Worm (Caenorhabditis elegans) whole organism, L2 larva: Measurements from ENCODE around the gene inf-1.

Source experiments
- C34F6.9 ChIP-seq: fragments of 150-350 bp; optimal IDR thresholded peaks from 2 replicates; lab custom pipeline; 2014; ENCODE audit warnings: missing biosample characterization, missing genetic modification characterization
- R02D3.7 ChIP-seq: fragments of 150-350 bp; optimal IDR thresholded peaks from 2 replicates; lab custom pipeline; 2014; ENCODE audit warnings: missing biosample characterization, missing genetic modification characterization
- Y55F3AM.14 ChIP-seq: fragments of 200-800 bp; sonication (Bioruptor generic); optimal IDR thresholded peaks from 2 replicates; lab custom pipeline; 2018; ENCODE audit warnings: mild to moderate bottlenecking, missing genetic modification characterization, missing compliant biosample characterization
- alr-1 ChIP-seq: fragments of 150-350 bp; optimal IDR thresholded peaks from 2 replicates; lab custom pipeline; 2014; ENCODE audit warnings: missing biosample characterization, missing genetic modification characterization
- aly-2 ChIP-seq: fragments of 150-350 bp; optimal IDR thresholded peaks from 2 replicates; lab custom pipeline; 2014; ENCODE audit warnings: missing biosample characterization, missing genetic modification characterization
- ama-1 ChIP-seq: fragments of 150-350 bp; optimal IDR thresholded peaks from 2 replicates; lab custom pipeline; 2018; ENCODE audit warnings: inconsistent platforms
- blmp-1 ChIP-seq: sonication (generic microtip); optimal IDR thresholded peaks from 2 replicates; lab custom pipeline; 2017; ENCODE audit warnings: missing genetic modification characterization, mild to moderate bottlenecking, missing compliant biosample characterization, antibody characterized with exemption, moderate library complexity; ENCODE audit not compliant: insufficient read depth
- crh-2 ChIP-seq: sonication (generic microtip); optimal IDR thresholded peaks from 2 replicates; lab custom pipeline; 2017; ENCODE audit warnings: missing biosample characterization, missing genetic modification characterization
- dmd-4 ChIP-seq: sonication (generic microtip); optimal IDR thresholded peaks from 2 replicates; lab custom pipeline; 2017; ENCODE audit warnings: missing biosample characterization, missing genetic modification characterization
- egl-27 ChIP-seq: sonication (generic microtip); optimal IDR thresholded peaks from 3 replicates; lab custom pipeline; 2017; ENCODE audit warnings: missing biosample characterization, missing genetic modification reagents, missing genetic modification characterization
- elt-3 ChIP-seq: sonication (generic microtip); optimal IDR thresholded peaks from 2 replicates; lab custom pipeline; 2017; ENCODE audit warnings: missing biosample characterization, missing genetic modification characterization
- gmeb-1 ChIP-seq: fragments of 150-350 bp; optimal IDR thresholded peaks from 2 replicates; lab custom pipeline; 2014; ENCODE audit warnings: missing biosample characterization, missing genetic modification characterization
- lin-11 ChIP-seq: fragments of 150-350 bp; sonication (generic microtip); optimal IDR thresholded peaks from 2 replicates; lab custom pipeline; 2014; ENCODE audit warnings: missing biosample characterization, missing genetic modification characterization, inconsistent platforms, mixed read lengths
- lin-13 ChIP-seq: fragments of 150-350 bp; optimal IDR thresholded peaks from 2 replicates; lab custom pipeline; 2014; ENCODE audit warnings: missing biosample characterization, missing genetic modification reagents, missing genetic modification characterization
- lin-39 ChIP-seq: fragments of 150-350 bp; optimal IDR thresholded peaks from 2 replicates; lab custom pipeline; 2014; ENCODE audit warnings: missing biosample characterization, missing genetic modification reagents, missing genetic modification characterization
- lsy-2 ChIP-seq, 2 experiments: fragments of 150-350 bp in 1 of 2; sonication (generic microtip) in 1 of 2; optimal IDR thresholded peaks; 2 replicates each; lab custom pipeline; 2014 to 2017; ENCODE audit warnings: missing biosample characterization in 2 of 2, missing genetic modification characterization in 2 of 2
- mab-5 ChIP-seq: fragments of 150-350 bp; optimal IDR thresholded peaks from 2 replicates; lab custom pipeline; 2014; ENCODE audit warnings: missing biosample characterization, missing genetic modification characterization
- mbf-1 ChIP-seq: sonication (generic microtip); optimal IDR thresholded peaks from 2 replicates; lab custom pipeline; 2017; ENCODE audit warnings: missing biosample characterization, missing genetic modification characterization
- nhr-10 ChIP-seq: sonication (generic microtip); optimal IDR thresholded peaks from 2 replicates; lab custom pipeline; 2017; ENCODE audit warnings: missing biosample characterization, missing genetic modification characterization
- nhr-11 ChIP-seq: fragments of 150-350 bp; optimal IDR thresholded peaks from 2 replicates; lab custom pipeline; 2014; ENCODE audit warnings: missing biosample characterization, missing genetic modification characterization
- nhr-12 ChIP-seq: fragments of 150-350 bp; optimal IDR thresholded peaks from 2 replicates; lab custom pipeline; 2014; ENCODE audit warnings: missing biosample characterization, missing genetic modification characterization
- nhr-129 ChIP-seq: fragments of 150-350 bp; optimal IDR thresholded peaks from 2 replicates; lab custom pipeline; 2014; ENCODE audit warnings: missing biosample characterization, missing genetic modification characterization
- nhr-21 ChIP-seq: fragments of 150-350 bp; optimal IDR thresholded peaks from 2 replicates; lab custom pipeline; 2014; ENCODE audit warnings: missing biosample characterization, missing genetic modification characterization
- nhr-23 ChIP-seq: fragments of 150-350 bp; optimal IDR thresholded peaks from 2 replicates; lab custom pipeline; 2014; ENCODE audit warnings: missing biosample characterization, missing genetic modification reagents, missing genetic modification characterization
- nhr-237 ChIP-seq: fragments of 150-350 bp; optimal IDR thresholded peaks from 2 replicates; lab custom pipeline; 2014; ENCODE audit warnings: missing biosample characterization, missing genetic modification characterization
- nhr-6 ChIP-seq: fragments of 150-350 bp; optimal IDR thresholded peaks from 2 replicates; lab custom pipeline; 2014; ENCODE audit warnings: missing biosample characterization, missing genetic modification characterization
- nhr-77 ChIP-seq: fragments of 150-350 bp; optimal IDR thresholded peaks from 2 replicates; lab custom pipeline; 2014; ENCODE audit warnings: missing biosample characterization, missing genetic modification characterization
- peb-1 ChIP-seq: fragments of 150-350 bp; optimal IDR thresholded peaks from 2 replicates; lab custom pipeline; 2014; ENCODE audit warnings: missing biosample characterization, missing genetic modification characterization
- sem-4 ChIP-seq: fragments of 150-350 bp; optimal IDR thresholded peaks from 2 replicates; lab custom pipeline; 2014; ENCODE audit warnings: missing biosample characterization, missing genetic modification reagents, missing genetic modification characterization
- sma-9 ChIP-seq, 2 experiments: fragments of 150-350 bp in 1 of 2; sonication (generic microtip) in 1 of 2; optimal IDR thresholded peaks; 2 replicates each; lab custom pipeline; 2014 to 2016; ENCODE audit warnings: missing genetic modification characterization in 2 of 2, mild to moderate bottlenecking in 1 of 2, missing biosample characterization in 1 of 2, missing compliant biosample characterization in 1 of 2, missing genetic modification reagents in 1 of 2, moderate library complexity in 1 of 2
- unc-55 ChIP-seq: fragments of 150-350 bp; sonication (generic microtip); optimal IDR thresholded peaks from 3 replicates; lab custom pipeline; 2014; ENCODE audit warnings: missing biosample characterization, missing genetic modification reagents, missing genetic modification characterization
- unc-62 ChIP-seq: fragments of 150-350 bp; optimal IDR thresholded peaks from 2 replicates; lab custom pipeline; 2014; ENCODE audit warnings: missing biosample characterization, missing genetic modification reagents, missing genetic modification characterization
- zag-1 ChIP-seq: fragments of 150-350 bp; optimal IDR thresholded peaks from 2 replicates; lab custom pipeline; 2014; ENCODE audit warnings: missing biosample characterization, missing genetic modification characterization
- ztf-1 ChIP-seq: fragments of 200-800 bp; sonication (Bioruptor generic); conservative IDR thresholded peaks from 2 replicates; pipeline ENCODE4 v1.3.6; 2022; ENCODE audit warnings: missing genetic modification characterization, missing compliant biosample characterization
- ztf-11 ChIP-seq: sonication (generic microtip); optimal IDR thresholded peaks from 2 replicates; lab custom pipeline; 2017; ENCODE audit warnings: missing biosample characterization, missing genetic modification characterization
- ztf-4 ChIP-seq: fragments of 150-350 bp; optimal IDR thresholded peaks from 2 replicates; lab custom pipeline; 2014; ENCODE audit warnings: missing biosample characterization, missing genetic modification characterization

Gene inf-1

ce11 chrIII:6951435-6951834 lies 21.5 kb downstream of the inf-1 start:
- TF ChIP-seq nhr-77 (tag; lab: Kevin White, UChicago) (no peak), Y55F3AM.14 (GFP tag; lab: Kevin White, UChicago) (no peak), ztf-4 (no peak), elt-3 (tag; lab: Kevin White, UChicago) (no peak), nhr-10 (tag; lab: Kevin White, UChicago) (no peak), lsy-2 (tag; optimal IDR thresholded peaks at IDR 0.05; lab: Kevin White, UChicago) (peak in 1 of 2 experiments; percentile 41), aly-2 (tag; lab: Kevin White, UChicago) (no peak), unc-62 (GFP tag; lab: Kevin White, UChicago) (no peak), mab-5 (no peak), nhr-23 (tag; lab: Kevin White, UChicago) (no peak), mbf-1 (tag; lab: Kevin White, UChicago) (no peak), nhr-129 (tag; lab: Kevin White, UChicago) (no peak), peb-1 (tag; lab: Kevin White, UChicago) (no peak), lin-39 (no peak), blmp-1 (peak; percentile 43), ztf-1 (GFP tag; lab: Robert Waterston, UW) (no peak), C34F6.9 (tag; lab: Kevin White, UChicago) (peak; percentile 59), sem-4 (no peak), lin-11 (tag; lab: Kevin White, UChicago) (no peak), ztf-11 (tag; lab: Kevin White, UChicago) (no peak), unc-55 (peak; percentile 32), crh-2 (no peak)
- TF ChIP-seq, all 48 proteins: peak for 4

ce11 chrIII:6953373-6953772 lies 23.4 kb downstream of the inf-1 start:
- TF ChIP-seq crh-2, result no peak
- TF ChIP-seq nhr-12, result no peak
- TF ChIP-seq nhr-10 (tag; lab: Kevin White, UChicago), result no peak
- TF ChIP-seq alr-1, result no peak

- TF ChIP-seq lsy-2 (tag; optimal IDR thresholded peaks at IDR 0.05; lab: Kevin White, UChicago) (no peak), nhr-6 (tag; lab: Kevin White, UChicago) (no peak), lin-39 (no peak), dmd-4 (no peak), sma-9 (GFP tag; optimal IDR thresholded peaks at IDR 0.05; lab: Kevin White, UChicago) (no peak), sma-9 (tag; optimal IDR thresholded peaks at IDR 0.05; lab: Kevin White, UChicago) (no peak), sem-4 (no peak), nhr-10 (tag; lab: Kevin White, UChicago) (no peak), zag-1 (no peak), R02D3.7 (tag; lab: Kevin White, UChicago) (no peak), lin-13 (no peak), nhr-21 (tag; lab: Kevin White, UChicago) (no peak)
- TF ChIP-seq, all 48 proteins: peak for 0
Measured at ce11 chrIII:6953978-6954377, 24.0 kb downstream of the inf-1 start.

DNA sequence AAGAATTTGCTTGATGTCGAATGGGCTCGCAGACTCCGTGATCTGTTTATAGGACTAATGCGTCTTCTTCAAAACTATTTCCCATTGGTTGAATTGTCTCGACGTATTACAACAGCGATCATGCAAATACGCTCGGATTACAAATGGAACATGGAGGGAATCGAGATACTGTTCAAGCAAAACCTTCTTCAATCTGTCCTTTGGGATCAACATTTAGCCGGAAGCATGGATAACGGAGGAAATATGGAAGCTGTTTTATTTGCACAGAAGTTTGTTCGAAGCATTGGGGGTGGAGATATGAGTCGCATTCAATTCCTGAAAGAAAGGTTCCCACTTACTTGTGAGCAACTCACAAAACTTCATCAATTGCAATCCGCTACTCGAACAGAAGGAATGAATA lies 25.8 kb downstream of the inf-1 start:
- TF ChIP-seq Y55F3AM.14 (GFP tag; lab: Kevin White, UChicago) (no peak), nhr-11 (tag; lab: Kevin White, UChicago) (no peak), ama-1 (lab: Kevin White, UChicago) (no peak), C34F6.9 (tag; lab: Kevin White, UChicago) (no peak), ztf-1 (GFP tag; lab: Robert Waterston, UW) (no peak), gmeb-1 (tag; lab: Kevin White, UChicago) (no peak), lin-11 (tag; lab: Kevin White, UChicago) (no peak), nhr-129 (tag; lab: Kevin White, UChicago) (no peak), egl-27 (tag; lab: Kevin White, UChicago) (no peak), nhr-6 (tag; lab: Kevin White, UChicago) (no peak), R02D3.7 (tag; lab: Kevin White, UChicago) (no peak), lin-39 (no peak), nhr-77 (tag; lab: Kevin White, UChicago) (no peak), nhr-237 (tag; lab: Kevin White, UChicago) (no peak), dmd-4 (no peak)
